Fruit fly (Drosophila melanogaster): ENCODE results near the gene defl.

The defl gene

DNA sequence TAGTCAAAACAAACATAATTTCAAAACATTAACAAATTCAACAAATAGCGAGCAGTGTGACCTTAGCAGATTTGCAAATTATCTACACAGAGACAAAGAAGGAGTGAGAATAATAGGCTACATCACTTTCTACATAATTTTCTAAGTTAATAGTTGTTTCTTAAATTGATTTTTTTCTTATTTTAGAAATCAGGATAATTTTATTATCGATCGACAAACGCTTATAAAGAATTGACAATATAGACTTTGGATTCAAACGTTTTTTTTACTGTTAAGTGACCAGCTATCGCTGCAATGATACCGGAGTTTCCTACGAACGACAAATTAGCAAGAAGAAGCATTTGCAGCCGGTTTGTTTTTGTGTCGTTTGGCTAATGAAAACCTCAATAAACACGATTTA is at the start of gene defl, which contains the start of gene nbs:
Gene defl (plus strand): TSS at position 316 of the 400 bp plus-strand sequence.
Gene nbs (minus strand): TSS at position 87 of the 400 bp plus-strand sequence.
- TF ChIP-seq noc (tag; optimal IDR thresholded peaks at IDR 0.05), result peak; percentile 42

DNA sequence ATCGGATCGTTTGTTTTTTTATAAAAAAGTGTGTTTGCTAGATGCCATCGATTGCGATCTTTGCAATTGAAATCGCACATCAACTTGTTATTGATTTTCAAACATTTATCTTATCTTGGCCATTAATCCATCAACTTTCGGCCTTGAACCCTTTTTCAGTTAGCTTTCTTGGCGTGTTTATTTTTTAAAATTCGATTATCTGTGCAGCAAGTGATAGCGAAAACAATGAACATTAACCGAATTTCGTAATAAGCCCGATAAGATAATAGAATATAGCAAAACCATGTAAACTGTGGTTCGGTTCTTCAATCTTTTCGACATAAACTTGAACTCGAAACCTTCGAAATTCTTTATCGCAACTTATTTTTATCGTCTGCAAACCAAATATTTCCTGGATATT is 48.9 kb upstream of the defl start:
- TF ChIP-seq noc (tag; optimal IDR thresholded peaks at IDR 0.05), result no peak

DNA sequence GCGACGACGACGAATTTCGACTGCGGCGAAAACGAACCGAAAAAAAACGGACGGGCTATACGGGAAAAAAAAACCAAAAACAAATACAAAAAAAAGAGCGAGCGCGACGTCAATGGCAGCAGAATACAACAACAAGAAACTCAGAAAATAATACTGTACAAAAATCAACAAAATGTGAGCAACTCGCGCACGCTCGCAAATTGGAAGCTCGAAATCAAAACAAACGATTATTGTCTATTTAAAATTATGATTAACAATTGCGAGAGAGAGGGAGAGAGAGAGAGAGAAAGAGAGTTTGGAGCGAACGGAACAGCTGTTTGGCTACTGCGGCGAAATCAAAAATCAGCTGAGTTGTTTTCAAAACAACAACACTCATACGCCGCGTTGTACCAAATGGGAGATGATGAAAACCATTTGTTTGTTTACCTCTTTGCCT is 47.7 kb upstream of the defl start:
- peak; percentile 31 for TF ChIP-seq noc (tag; optimal IDR thresholded peaks at IDR 0.05)

DNA sequence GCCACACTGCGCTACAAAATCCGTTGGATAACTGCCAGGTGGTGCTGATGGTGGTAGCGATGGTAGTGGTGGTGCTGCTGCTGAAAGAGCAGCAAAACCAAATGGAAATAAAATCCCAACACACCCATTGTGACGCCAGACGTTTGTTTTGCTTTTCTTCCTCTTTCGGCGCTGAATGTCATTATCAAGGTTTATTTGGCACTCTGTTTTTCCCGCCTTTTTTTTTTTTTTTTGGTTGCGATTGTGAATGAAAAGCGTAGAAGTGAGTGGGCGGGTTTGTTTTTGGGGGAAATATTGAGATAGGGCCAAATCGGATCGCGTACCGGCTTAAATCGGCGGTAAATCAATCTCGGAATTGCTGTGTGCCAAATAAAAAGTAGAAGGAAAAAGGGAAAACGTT is 46.0 kb upstream of the defl start:
- no peak for TF ChIP-seq noc (tag; optimal IDR thresholded peaks at IDR 0.05)

DNA sequence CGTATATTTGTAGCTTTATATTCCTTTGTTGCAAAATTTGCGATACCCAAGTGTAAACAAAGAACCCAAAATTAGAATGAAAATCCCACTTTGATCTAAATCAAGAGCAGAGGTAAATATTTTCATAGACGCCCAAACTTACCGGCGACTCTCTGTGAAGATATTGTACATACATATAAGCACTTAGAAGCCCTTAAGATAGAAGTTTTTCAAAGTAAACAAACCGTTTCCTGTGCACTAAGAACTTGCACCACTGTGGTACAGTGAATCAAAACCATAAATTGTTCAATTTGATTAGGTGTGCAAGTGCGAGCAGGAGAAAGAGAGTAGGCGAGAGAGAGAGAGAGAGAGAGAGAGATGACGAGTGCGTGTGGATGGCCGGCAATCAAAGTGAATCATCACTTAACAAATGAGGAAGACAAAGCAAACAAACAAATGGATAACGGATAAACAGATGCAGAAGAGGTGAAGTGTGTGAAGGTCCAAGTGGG is 45.2 kb upstream of the defl start:
- TF ChIP-seq noc (tag; optimal IDR thresholded peaks at IDR 0.05), result no peak

dm6 chr3L:9678994-9679393 is 44.2 kb upstream of the defl start, which contains the start of the genes fry and CG16717:
Gene fry (minus strand): TSS chr3L:9679103.
Gene CG16717 (plus strand): TSS chr3L:9679201.
- no peak for TF ChIP-seq noc (tag; optimal IDR thresholded peaks at IDR 0.05)

dm6 chr3L:9680968-9681367 is 42.3 kb upstream of the defl start, which contains the start of gene alphaTub67C:
Gene alphaTub67C (plus strand): TSS chr3L:9681268.
- no peak for TF ChIP-seq noc (tag; optimal IDR thresholded peaks at IDR 0.05)

DNA sequence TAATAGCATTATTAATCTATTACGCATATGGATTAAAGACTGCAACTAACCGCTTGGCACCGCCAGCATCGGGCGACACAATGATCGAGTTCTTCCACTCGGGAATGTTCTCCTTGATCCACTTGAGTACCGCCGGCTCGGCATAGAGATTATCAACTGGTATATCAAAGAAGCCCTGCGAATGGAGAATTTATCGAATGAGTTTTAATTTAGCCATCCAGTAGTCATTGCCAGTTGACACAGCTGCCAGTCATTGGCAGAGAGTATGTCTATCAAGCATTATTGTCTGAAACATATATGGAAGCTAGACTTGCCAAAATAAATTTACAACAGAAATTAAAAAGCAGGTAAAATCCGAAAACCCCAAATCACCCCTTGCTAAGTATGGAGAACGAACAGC is 38.4 kb upstream of the defl start, which contains the start of gene CG16719:
Gene CG16719 (plus strand): TSS at position 301 of the 400 bp plus-strand sequence.
- no peak for TF ChIP-seq noc (tag; optimal IDR thresholded peaks at IDR 0.05)

dm6 chr3L:9687536-9687935 is 35.7 kb upstream of the defl start:
- no peak for TF ChIP-seq noc (tag; optimal IDR thresholded peaks at IDR 0.05)

DNA sequence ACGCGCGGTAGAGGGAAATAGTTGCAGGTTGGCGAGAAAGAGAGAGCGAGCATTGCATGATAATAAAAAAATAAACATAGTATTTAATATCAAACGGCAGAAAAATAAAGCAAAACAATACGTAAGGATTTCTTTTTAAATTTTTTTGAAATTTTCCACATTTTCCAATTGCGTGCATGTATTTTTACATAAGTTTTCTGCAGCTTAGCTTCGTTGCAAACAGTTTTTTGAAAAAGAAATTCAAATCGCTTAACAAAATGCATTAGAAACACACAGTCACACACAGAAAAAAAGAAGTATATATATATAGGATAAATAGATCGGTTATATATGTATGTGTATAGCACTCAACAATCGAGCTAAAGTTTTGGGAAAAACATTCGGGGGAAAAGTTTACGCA is 34.5 kb upstream of the defl start:
- no peak for TF ChIP-seq noc (tag; optimal IDR thresholded peaks at IDR 0.05)

- TF ChIP-seq noc (tag; optimal IDR thresholded peaks at IDR 0.05), result no peak
These were observed 33.4 kb upstream of the defl start for dm6 chr3L:9689809-9690208.

DNA sequence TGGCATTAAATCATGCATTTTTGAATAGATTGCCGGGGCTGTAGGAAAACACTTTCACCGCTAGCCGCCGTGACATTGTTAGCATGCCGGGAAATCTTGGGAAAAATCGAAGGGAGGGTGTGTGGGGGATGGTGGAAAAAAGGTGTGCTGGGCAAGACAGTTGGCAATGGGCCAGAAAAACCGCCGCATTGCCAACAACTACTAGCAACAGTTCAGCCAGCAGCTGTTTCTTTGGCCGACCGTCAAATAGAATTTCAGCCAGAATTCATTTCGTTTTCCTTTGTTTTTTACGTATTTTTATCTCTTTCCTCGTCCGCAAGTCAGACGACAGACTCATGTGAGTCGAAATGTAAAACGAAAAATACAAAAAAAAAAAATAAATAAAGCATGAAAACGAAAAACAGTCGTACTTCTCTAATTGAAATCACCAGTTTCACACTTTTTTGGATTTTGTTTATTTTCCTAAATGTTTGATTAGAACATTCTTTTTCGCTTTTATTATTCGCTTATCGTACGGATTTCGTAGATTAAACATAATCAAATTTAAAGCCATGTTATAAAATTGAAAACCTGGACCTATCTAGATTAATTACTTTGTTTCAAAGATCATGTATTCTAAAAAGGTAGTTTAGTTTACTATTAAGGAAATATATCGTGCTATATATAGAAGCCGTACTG is 32.3 kb upstream of the defl start:
- peak; percentile 96 for TF ChIP-seq noc (tag; optimal IDR thresholded peaks at IDR 0.05)

- peak; percentile 91 for TF ChIP-seq noc (tag; optimal IDR thresholded peaks at IDR 0.05)
These were observed 31.8 kb upstream of the defl start for dm6 chr3L:9691476-9691826.

DNA sequence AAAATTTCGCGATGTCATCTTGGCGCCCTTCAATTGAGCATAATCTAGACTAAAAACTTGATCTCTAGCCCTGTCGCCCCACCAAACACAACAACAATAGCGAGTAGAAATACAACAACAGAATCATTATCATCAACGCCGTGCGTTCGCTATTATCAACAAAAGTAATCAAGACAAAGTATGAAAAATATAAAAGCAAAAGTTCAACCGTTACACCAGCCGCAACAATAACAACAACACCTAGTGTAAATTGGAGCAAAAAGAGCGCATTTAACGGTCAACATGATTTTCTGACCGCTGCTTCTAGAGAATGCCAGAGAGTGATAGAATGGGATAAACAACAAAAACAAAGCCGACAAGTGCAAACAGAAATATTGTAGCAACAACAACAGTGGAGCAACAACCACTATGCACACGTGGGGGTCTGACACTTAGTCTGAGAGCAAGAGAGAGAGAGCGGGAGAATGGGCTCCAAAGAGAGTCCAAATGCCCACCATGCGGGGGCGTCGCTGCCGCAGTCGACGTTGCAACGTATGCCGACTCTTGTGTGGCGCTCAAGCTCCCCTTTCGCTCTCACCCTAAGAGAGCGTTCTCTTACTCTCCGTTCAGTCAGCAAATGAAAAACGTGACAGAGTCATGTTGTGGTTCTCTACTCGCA is 30.9 kb upstream of the defl start:
- peak; percentile 41 for TF ChIP-seq noc (tag; optimal IDR thresholded peaks at IDR 0.05)

- TF ChIP-seq noc (tag; optimal IDR thresholded peaks at IDR 0.05), result peak; percentile 98
These were observed 30.2 kb upstream of the defl start for dm6 chr3L:9692892-9693551.

DNA sequence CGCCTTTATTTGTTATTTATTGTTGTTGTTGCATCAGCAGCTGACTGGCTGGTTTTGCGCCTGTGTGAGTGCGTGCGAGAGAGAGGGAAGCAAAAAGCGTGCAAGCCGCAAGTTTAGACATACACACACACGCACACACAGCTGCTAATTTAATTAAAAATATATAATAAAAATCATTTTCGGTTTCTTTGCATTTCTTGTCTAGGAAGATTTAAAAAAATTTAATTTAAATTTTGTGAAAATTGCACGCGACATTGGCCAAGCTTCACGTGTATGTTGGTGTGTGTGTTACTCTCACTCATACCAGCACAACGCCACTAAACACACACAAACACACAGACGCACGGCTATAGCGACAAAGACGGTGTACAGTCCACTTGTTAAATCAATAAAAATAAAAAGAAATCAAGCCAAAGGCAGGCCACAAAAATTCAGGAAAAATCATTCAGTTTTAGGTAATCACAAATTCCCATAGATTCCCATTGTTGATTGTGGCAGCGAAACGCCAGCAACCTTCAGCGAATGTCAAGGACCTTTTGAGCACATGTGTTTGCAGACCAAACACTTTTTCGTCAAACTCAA is 29.6 kb upstream of the defl start:
- no peak for TF ChIP-seq noc (tag; optimal IDR thresholded peaks at IDR 0.05)

All from whole organism, larva.